Worm (Caenorhabditis elegans): ENCODE measurements around the gene H06I04.6.

The H06I04.6 gene

DNA sequence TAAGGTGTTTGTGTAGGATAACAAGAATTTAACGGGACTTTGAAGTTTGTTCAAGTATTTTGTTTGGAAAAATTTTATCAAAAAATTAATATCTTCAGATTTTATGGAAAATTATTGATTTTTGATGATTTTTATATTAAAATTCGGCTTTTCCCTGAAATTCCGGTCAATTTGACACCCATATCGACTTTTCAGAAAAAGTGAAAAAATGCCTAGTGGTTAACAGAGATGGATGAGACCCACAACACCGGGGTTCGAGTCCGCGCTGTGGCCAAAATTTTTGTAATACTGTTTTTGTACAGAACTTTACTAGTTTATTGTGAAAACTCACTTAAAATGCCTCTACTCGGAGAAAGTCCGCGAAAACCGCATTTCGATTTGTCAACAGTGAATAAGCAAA, 45.4 kb upstream of the H06I04.6 start:
- TF ChIP-seq ztf-1 (GFP tag; conservative IDR thresholded peaks at IDR 0.05) (no peak), ZK546.5 (tag; optimal IDR thresholded peaks at IDR 0.05) (no peak), lsy-2 (tag; optimal IDR thresholded peaks at IDR 0.05) (no peak), dmd-4 (tag; optimal IDR thresholded peaks at IDR 0.05) (no peak), lin-39 (tag; optimal IDR thresholded peaks at IDR 0.05) (no peak), alr-1 (tag; optimal IDR thresholded peaks at IDR 0.05) (no peak), ama-1 (optimal IDR thresholded peaks at IDR 0.05) (no peak), ceh-16 (tag; optimal IDR thresholded peaks at IDR 0.05) (no peak), nhr-25 (tag; optimal IDR thresholded peaks at IDR 0.05) (no peak), egl-27 (tag; optimal IDR thresholded peaks at IDR 0.05) (no peak), mbf-1 (tag; optimal IDR thresholded peaks at IDR 0.05) (no peak), ztf-11 (tag; optimal IDR thresholded peaks at IDR 0.05) (no peak), zag-1 (tag; optimal IDR thresholded peaks at IDR 0.05) (no peak), unc-62 (GFP tag; optimal IDR thresholded peaks at IDR 0.05) (no peak), nhr-6 (tag; optimal IDR thresholded peaks at IDR 0.05) (no peak)

DNA sequence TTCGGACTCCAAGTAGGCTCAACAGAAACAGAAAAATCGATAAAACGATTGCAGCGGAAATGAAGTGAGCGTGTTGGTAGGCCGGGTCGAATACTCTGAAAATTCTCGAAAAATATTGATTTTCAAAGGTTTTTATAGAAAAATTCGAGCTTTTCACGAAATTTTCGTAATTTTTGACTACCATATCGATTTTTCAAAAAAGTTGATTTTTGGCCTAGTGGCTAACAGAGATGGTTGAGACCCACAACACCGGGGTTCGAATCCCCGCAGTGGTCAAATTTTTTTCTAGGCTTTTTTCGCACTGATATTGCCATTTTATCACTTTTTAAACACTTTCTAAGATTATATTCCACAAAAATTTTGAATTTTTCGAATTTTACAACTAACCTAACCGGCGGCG, 44.7 kb upstream of the H06I04.6 start:
- no peak for TF ChIP-seq nhr-129 (tag; optimal IDR thresholded peaks at IDR 0.05)
- TF ChIP-seq nhr-23 (tag; optimal IDR thresholded peaks at IDR 0.05): no peak
- TF ChIP-seq ceh-16 (tag; optimal IDR thresholded peaks at IDR 0.05): no peak
- no peak for TF ChIP-seq dmd-4 (tag; optimal IDR thresholded peaks at IDR 0.05)
- TF ChIP-seq ztf-11 (tag; optimal IDR thresholded peaks at IDR 0.05): no peak
- no peak for TF ChIP-seq snpc-4 (tag; optimal IDR thresholded peaks at IDR 0.05)
- no peak for TF ChIP-seq unc-55 (GFP tag; optimal IDR thresholded peaks at IDR 0.05)
- no peak for TF ChIP-seq lin-11 (tag; optimal IDR thresholded peaks at IDR 0.05)
- no peak for TF ChIP-seq mdl-1 (tag; optimal IDR thresholded peaks at IDR 0.05)
- TF ChIP-seq mab-5 (tag; optimal IDR thresholded peaks at IDR 0.05): no peak

DNA sequence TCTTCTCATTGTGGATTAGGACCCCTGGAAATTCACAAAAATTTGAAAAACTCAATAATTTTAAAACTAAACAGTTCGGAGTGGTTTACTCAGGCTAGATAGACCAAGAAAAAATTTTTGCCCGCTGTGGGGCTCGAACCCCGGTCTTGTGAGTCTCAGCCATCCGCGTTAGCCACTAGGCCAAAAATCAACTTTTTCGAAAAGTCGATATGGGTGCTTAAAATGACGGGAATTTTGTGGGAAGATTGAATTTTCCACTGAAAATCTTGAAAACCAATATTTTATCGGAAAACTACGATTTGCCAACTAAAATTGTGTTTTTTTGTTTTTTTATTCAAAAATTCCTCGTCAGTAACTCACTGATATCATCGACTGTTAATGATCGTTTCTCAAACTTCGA, 43.4 kb upstream of the H06I04.6 start:
- TF ChIP-seq sem-4 (tag; optimal IDR thresholded peaks at IDR 0.05): no peak
- TF ChIP-seq unc-62 (GFP tag; optimal IDR thresholded peaks at IDR 0.05): no peak
- no peak for TF ChIP-seq ceh-16 (tag; optimal IDR thresholded peaks at IDR 0.05)
- no peak for TF ChIP-seq ztf-11 (tag; optimal IDR thresholded peaks at IDR 0.05)
- TF ChIP-seq ztf-1 (GFP tag; conservative IDR thresholded peaks at IDR 0.05): no peak
- no peak for TF ChIP-seq dmd-4 (tag; optimal IDR thresholded peaks at IDR 0.05)
- TF ChIP-seq F13H6.1 (tag; optimal IDR thresholded peaks at IDR 0.05): no peak
- TF ChIP-seq blmp-1 (tag; optimal IDR thresholded peaks at IDR 0.05; ENCODE audit: insufficient read depth): no peak
- no peak for TF ChIP-seq unc-39 (tag; optimal IDR thresholded peaks at IDR 0.05)
- TF ChIP-seq elt-3 (tag; optimal IDR thresholded peaks at IDR 0.05): no peak
- no peak for TF ChIP-seq nhr-23 (tag; optimal IDR thresholded peaks at IDR 0.05)
- no peak for TF ChIP-seq R02D3.7 (tag; optimal IDR thresholded peaks at IDR 0.05)

DNA sequence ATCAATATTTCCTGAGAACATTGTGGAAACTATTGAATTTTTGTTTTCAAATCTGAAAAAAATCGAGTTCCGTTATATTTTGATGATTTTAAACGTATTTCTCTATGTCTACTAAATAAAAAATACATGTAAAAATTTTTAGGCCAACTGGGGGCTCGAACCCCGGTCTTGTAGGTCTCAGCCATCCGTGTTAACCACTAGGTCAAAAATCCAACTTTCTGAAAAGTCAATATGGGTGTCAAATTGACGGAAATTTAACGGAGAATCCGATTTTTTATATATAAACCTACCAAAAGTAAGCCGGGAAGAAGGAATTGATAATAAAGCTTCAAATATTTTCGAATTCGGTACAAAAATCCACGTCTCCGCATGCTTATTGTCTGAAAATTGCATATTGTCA, 42.2 kb upstream of the H06I04.6 start:
- TF ChIP-seq nhr-12 (tag; optimal IDR thresholded peaks at IDR 0.05): no peak
- no peak for TF ChIP-seq ztf-1 (GFP tag; conservative IDR thresholded peaks at IDR 0.05)
- no peak for TF ChIP-seq lin-11 (tag; optimal IDR thresholded peaks at IDR 0.05)
- no peak for TF ChIP-seq mab-5 (tag; optimal IDR thresholded peaks at IDR 0.05)
- TF ChIP-seq egl-27 (tag; optimal IDR thresholded peaks at IDR 0.05): no peak
- no peak for TF ChIP-seq elt-3 (tag; optimal IDR thresholded peaks at IDR 0.05)
- TF ChIP-seq snpc-4 (tag; optimal IDR thresholded peaks at IDR 0.05): no peak
- no peak for TF ChIP-seq ZK546.5 (tag; optimal IDR thresholded peaks at IDR 0.05)

DNA sequence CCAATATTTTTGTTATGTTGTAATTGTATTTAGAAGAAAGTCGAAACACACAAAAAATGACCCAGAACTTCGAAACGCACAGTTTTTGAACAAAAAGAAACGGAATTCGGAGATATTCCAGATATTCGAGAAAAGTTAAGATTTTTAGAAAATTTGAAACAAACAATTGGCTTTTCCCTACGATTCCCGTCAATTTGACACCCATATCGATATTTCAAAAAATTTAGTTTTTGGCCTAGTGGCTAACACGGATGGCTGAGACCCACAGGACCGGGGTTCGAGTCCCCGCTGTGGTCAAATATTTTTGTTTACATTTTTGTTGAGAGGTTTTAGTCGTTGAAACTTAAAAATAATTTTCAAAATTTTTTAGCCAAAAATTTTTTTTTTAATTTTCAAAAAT, 41.1 kb upstream of the H06I04.6 start:
- TF ChIP-seq unc-55 (GFP tag; optimal IDR thresholded peaks at IDR 0.05) (no peak), lin-39 (tag; optimal IDR thresholded peaks at IDR 0.05) (no peak), ztf-11 (tag; optimal IDR thresholded peaks at IDR 0.05) (no peak), sma-9 (GFP tag; optimal IDR thresholded peaks at IDR 0.05) (no peak), sma-9 (tag; optimal IDR thresholded peaks at IDR 0.05) (no peak), lin-13 (GFP tag; optimal IDR thresholded peaks at IDR 0.05) (no peak), nhr-23 (tag; optimal IDR thresholded peaks at IDR 0.05) (no peak), ztf-4 (tag; optimal IDR thresholded peaks at IDR 0.05) (no peak), nhr-6 (tag; optimal IDR thresholded peaks at IDR 0.05) (no peak), R02D3.7 (tag; optimal IDR thresholded peaks at IDR 0.05) (no peak), alr-1 (tag; optimal IDR thresholded peaks at IDR 0.05) (no peak), sma-3 (GFP tag; optimal IDR thresholded peaks at IDR 0.05) (no peak), dmd-4 (tag; optimal IDR thresholded peaks at IDR 0.05) (no peak), elt-3 (tag; optimal IDR thresholded peaks at IDR 0.05) (no peak), nhr-237 (tag; optimal IDR thresholded peaks at IDR 0.05) (no peak), mdl-1 (tag; optimal IDR thresholded peaks at IDR 0.05) (no peak), F13H6.1 (tag; optimal IDR thresholded peaks at IDR 0.05) (no peak), C34F6.9 (tag; optimal IDR thresholded peaks at IDR 0.05) (no peak), egl-27 (tag; optimal IDR thresholded peaks at IDR 0.05) (no peak), ceh-16 (tag; optimal IDR thresholded peaks at IDR 0.05) (no peak)

All from whole organism, L2 larva.